Worm (Caenorhabditis elegans): ENCODE measurements around the gene C24A3.1.

- no peak for TF ChIP-seq pha-4 (tag; optimal IDR thresholded peaks at IDR 0.05)
- TF ChIP-seq hlh-30 (tag; optimal IDR thresholded peaks at IDR 0.05; ENCODE audit: insufficient read depth): no peak
- TF ChIP-seq ceh-14 (tag; optimal IDR thresholded peaks at IDR 0.05): no peak
- TF ChIP-seq dve-1 (tag; optimal IDR thresholded peaks at IDR 0.05): no peak
- TF ChIP-seq unc-55 (GFP tag; optimal IDR thresholded peaks at IDR 0.05): no peak
- no peak for TF ChIP-seq K02D7.2 (tag; optimal IDR thresholded peaks at IDR 0.05)
- no peak for TF ChIP-seq tbx-2 (tag; optimal IDR thresholded peaks at IDR 0.05)
- no peak for TF ChIP-seq che-1 (tag; optimal IDR thresholded peaks at IDR 0.05)
- TF ChIP-seq hlh-6 (tag; optimal IDR thresholded peaks at IDR 0.05): no peak
Observed at ce11 chrX:8963469-8963868, 35.4 kb upstream of the C24A3.1 start.
